Worm (Caenorhabditis elegans): ENCODE results near the gene sld-5.

sld-5 gene

DNA sequence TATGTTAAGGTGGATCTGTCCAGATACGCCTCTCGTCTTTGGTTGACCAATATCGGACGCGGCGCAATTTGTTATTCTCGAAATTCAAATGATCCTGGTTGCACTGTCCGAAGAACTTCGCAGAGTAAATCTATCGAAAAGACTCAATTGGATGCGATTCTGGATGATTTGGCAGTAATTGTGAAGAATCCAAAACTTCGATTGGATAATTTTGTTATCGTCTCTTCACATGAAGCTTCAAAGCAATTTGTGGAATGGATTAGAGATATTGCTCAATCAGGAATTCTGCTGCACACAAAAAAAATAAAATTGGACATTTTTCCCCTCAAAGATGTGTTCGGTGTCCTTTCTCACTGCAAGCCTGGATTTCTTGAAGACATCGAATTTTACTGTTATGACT, 37.9 kb downstream of the sld-5 start:
- TF ChIP-seq ceh-6 (GFP tag; optimal IDR thresholded peaks at IDR 0.05) (no peak), pha-4 (tag; optimal IDR thresholded peaks at IDR 0.05) (no peak), ceh-2 (tag; optimal IDR thresholded peaks at IDR 0.05) (no peak), ceh-34 (tag; optimal IDR thresholded peaks at IDR 0.05) (no peak), che-1 (tag; optimal IDR thresholded peaks at IDR 0.05) (no peak), hlh-15 (tag; optimal IDR thresholded peaks at IDR 0.05) (no peak), unc-55 (GFP tag; optimal IDR thresholded peaks at IDR 0.05) (no peak), fkh-10 (GFP tag; optimal IDR thresholded peaks at IDR 0.05) (no peak), tbx-2 (tag; optimal IDR thresholded peaks at IDR 0.05) (no peak), npax-4 (tag; optimal IDR thresholded peaks at IDR 0.05) (no peak), C38D4.7 (GFP tag; optimal IDR thresholded peaks at IDR 0.05) (no peak), fkh-6 (tag; optimal IDR thresholded peaks at IDR 0.05) (no peak), nfya-1 (tag; optimal IDR thresholded peaks at IDR 0.05) (no peak), hlh-13 (GFP tag; optimal IDR thresholded peaks at IDR 0.05) (no peak), sdc-2 (tag; optimal IDR thresholded peaks at IDR 0.05) (no peak), nhr-232 (tag; optimal IDR thresholded peaks at IDR 0.05) (no peak), ztf-16 (tag; optimal IDR thresholded peaks at IDR 0.05) (no peak)

DNA sequence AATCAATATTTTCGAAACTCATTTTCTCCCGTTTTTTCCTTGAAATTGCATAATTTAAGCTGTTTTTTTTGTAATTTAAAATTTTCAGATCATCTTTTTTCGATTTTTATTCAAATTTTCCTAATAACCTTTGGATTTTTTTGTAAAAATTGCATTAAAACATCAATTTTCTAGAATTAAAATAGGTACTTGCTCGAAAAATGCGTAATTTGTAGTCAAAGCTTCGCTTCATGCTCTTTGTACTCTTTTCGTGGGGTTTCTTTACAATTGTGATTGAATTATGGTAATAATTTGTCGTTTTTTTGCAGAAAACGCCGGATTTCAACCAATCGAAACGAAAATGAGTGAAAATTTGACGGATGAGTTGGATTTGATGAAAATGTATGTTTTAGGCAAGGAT, 38.6 kb downstream of the sld-5 start, which contains the start of gene fog-2:
fog-2 (plus strand) TSS at position 301 of the 400 bp plus-strand sequence.
- TF ChIP-seq unc-86 (tag; optimal IDR thresholded peaks at IDR 0.05) (no peak), zip-5 (tag; optimal IDR thresholded peaks at IDR 0.05) (no peak)

DNA sequence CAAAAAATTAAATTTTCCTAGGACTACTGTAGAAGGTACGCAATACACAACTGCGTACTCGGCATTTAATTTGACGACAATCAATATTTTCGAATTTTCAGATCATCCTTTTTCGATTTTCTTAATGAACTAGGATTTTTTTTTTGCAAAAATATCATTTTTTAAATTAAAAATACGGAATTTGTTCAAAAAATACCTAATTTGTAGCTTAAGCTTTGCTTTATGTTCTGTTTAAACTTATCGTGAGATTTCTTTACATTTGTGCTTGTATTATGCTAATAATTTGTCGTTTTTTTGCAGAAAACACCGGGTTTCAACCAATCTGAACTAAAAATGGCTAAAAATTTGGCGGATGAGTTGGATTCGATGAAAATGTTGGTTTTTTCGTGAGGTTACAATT, 40.9 kb downstream of the sld-5 start, which contains the start of gene ftr-1:
ftr-1 (plus strand) TSS at position 301 of the 400 bp plus-strand sequence.
- TF ChIP-seq Y22D7AL.16 (tag; optimal IDR thresholded peaks at IDR 0.05) = no peak
- TF ChIP-seq madf-2 (tag; optimal IDR thresholded peaks at IDR 0.05) = no peak
- TF ChIP-seq K09A11.1 (tag; optimal IDR thresholded peaks at IDR 0.05; ENCODE audit: insufficient read depth) = no peak
- no peak for TF ChIP-seq K02D7.2 (tag; optimal IDR thresholded peaks at IDR 0.05)
- TF ChIP-seq C08G9.2 (tag; optimal IDR thresholded peaks at IDR 0.05) = no peak
- no peak for TF ChIP-seq lim-6 (tag; optimal IDR thresholded peaks at IDR 0.05)
- no peak for TF ChIP-seq tbx-7 (tag; optimal IDR thresholded peaks at IDR 0.05)
- no peak for TF ChIP-seq ceh-2 (tag; optimal IDR thresholded peaks at IDR 0.05)
- TF ChIP-seq rnt-1 (tag; optimal IDR thresholded peaks at IDR 0.05) = no peak
- TF ChIP-seq ceh-22 (tag; optimal IDR thresholded peaks at IDR 0.05) = no peak
- no peak for TF ChIP-seq tbx-2 (tag; optimal IDR thresholded peaks at IDR 0.05)
- no peak for TF ChIP-seq hlh-8 (tag; optimal IDR thresholded peaks at IDR 0.05)
- TF ChIP-seq nhr-232 (tag; optimal IDR thresholded peaks at IDR 0.05) = no peak
- no peak for TF ChIP-seq ceh-19 (GFP tag; optimal IDR thresholded peaks at IDR 0.05)
- no peak for TF ChIP-seq hlh-13 (GFP tag; optimal IDR thresholded peaks at IDR 0.05)
- TF ChIP-seq ceh-48 (tag; optimal IDR thresholded peaks at IDR 0.05) = no peak
- no peak for TF ChIP-seq ceh-45 (GFP tag; IDR thresholded peaks at IDR 0.05)

DNA sequence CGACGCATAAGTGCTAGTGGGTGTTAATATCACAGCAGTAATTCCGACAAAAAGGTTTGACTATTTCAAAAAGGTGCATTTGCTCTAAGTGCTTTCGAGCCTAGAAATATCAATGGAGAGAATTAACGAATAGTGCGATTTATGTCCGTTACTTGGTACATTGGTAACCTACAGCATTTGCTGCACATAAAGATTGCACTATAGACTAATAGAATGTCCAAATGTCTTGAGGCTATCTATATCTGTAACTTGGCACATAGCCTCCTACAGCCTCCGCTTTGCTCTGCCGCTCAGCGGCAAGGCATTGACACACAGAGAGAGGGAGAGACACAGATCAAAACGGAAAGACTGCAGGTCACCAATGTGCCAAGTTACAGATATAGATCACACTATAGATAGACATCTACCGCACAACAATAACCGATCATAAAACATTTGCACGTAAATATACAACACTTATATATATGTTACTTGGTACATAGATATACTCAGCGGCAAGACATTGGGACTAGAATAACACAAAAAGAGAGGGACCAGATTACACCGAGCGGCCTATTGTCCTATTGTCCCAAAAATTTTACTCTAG, 42.0 kb downstream of the sld-5 start, which contains the start of the genes srh-217 and Y113G7B.28:
srh-217 (minus strand) TSS at position 101 of the 586 bp plus-strand sequence.
Y113G7B.28 (plus strand) TSS at position 536 of the 586 bp plus-strand sequence.
- no peak for TF ChIP-seq gmeb-2 (tag; optimal IDR thresholded peaks at IDR 0.05)
- TF ChIP-seq ceh-6 (GFP tag; optimal IDR thresholded peaks at IDR 0.05) = no peak
- no peak for TF ChIP-seq K09A11.1 (tag; optimal IDR thresholded peaks at IDR 0.05; ENCODE audit: insufficient read depth)
- no peak for TF ChIP-seq ceh-45 (GFP tag; IDR thresholded peaks at IDR 0.05)
- no peak for TF ChIP-seq Y22D7AL.16 (tag; optimal IDR thresholded peaks at IDR 0.05)
- TF ChIP-seq tbx-2 (tag; optimal IDR thresholded peaks at IDR 0.05) = no peak
- TF ChIP-seq syd-9 (tag; optimal IDR thresholded peaks at IDR 0.05) = no peak
- no peak for TF ChIP-seq hlh-30 (tag; optimal IDR thresholded peaks at IDR 0.05; ENCODE audit: insufficient read depth)
- TF ChIP-seq pat-9 (tag; optimal IDR thresholded peaks at IDR 0.05) = no peak
- TF ChIP-seq sox-4 (tag; optimal IDR thresholded peaks at IDR 0.05) = no peak
- no peak for TF ChIP-seq unc-42 (tag; optimal IDR thresholded peaks at IDR 0.05)
- TF ChIP-seq elt-2 (tag; optimal IDR thresholded peaks at IDR 0.05) = no peak
- no peak for TF ChIP-seq rnt-1 (tag; optimal IDR thresholded peaks at IDR 0.05)
